Fruit fly (Drosophila melanogaster) whole organism, embryonic: ENCODE measurements around the gene CG11597.

ENCODE experiments used
- ATbp ChIP-seq: fragments of 200-800 bp; sonication (Bioruptor generic); optimal IDR thresholded peaks from 2 replicates; lab custom pipeline; 2017; ENCODE audit warnings: missing biosample characterization, mild to moderate bottlenecking, missing genetic modification characterization, missing genetic modification reagents
- CG10431 ChIP-seq: fragments of 200-800 bp; sonication (Bioruptor generic); optimal IDR thresholded peaks from 3 replicates; lab custom pipeline; 2018; ENCODE audit warnings: missing biosample characterization, mild to moderate bottlenecking, missing genetic modification characterization
- CG10543 ChIP-seq: fragments of 200-800 bp; sonication (Bioruptor generic); optimal IDR thresholded peaks from 3 replicates; lab custom pipeline; 2017; ENCODE audit warnings: missing biosample characterization, mild to moderate bottlenecking, missing genetic modification characterization, moderate library complexity
- CG12071 ChIP-seq: fragments of 200-800 bp; sonication (Bioruptor generic); optimal IDR thresholded peaks from 3 replicates; lab custom pipeline; 2018; ENCODE audit warnings: missing biosample characterization, mild to moderate bottlenecking, missing genetic modification characterization
- CG12769 ChIP-seq: fragments of 200-800 bp; sonication (Bioruptor generic); optimal IDR thresholded peaks from 2 replicates; lab custom pipeline; 2019; ENCODE audit warnings: missing biosample characterization, mild to moderate bottlenecking, missing genetic modification characterization, moderate library complexity
- CG13287 ChIP-seq: fragments of 200-800 bp; sonication (Bioruptor generic); IDR thresholded peaks from 2 replicates; pipeline ENCODE4 v1.3.6; 2022; ENCODE audit warnings: missing biosample characterization, missing genetic modification characterization; ENCODE audit not compliant: partially characterized antibody
- CG13296 ChIP-seq: fragments of 200-800 bp; sonication (Bioruptor generic); optimal IDR thresholded peaks from 3 replicates; lab custom pipeline; 2018; ENCODE audit warnings: missing biosample characterization, mild to moderate bottlenecking, missing genetic modification characterization
- CG16779 ChIP-seq: fragments of 200-800 bp; sonication (Bioruptor generic); IDR thresholded peaks from 2 replicates; pipeline ENCODE4 v1.3.6; 2022; ENCODE audit warnings: missing biosample characterization, missing genetic modification characterization
- CG31365 ChIP-seq: fragments of 200-800 bp; sonication (Bioruptor generic); optimal IDR thresholded peaks from 2 replicates; lab custom pipeline; 2018; ENCODE audit warnings: missing biosample characterization, mild to moderate bottlenecking, missing genetic modification characterization
- CG3163 ChIP-seq: fragments of 200-800 bp; sonication (Bioruptor generic); optimal IDR thresholded peaks from 3 replicates; lab custom pipeline; 2016; ENCODE audit warnings: missing biosample characterization, missing genetic modification characterization
- CG32772 ChIP-seq: fragments of 200-800 bp; sonication (Bioruptor generic); IDR thresholded peaks from 2 replicates; pipeline ENCODE4 v1.3.6; 2022; ENCODE audit warnings: missing biosample characterization, missing genetic modification characterization
- CG34376 ChIP-seq: fragments of 200-800 bp; sonication (Bioruptor generic); optimal IDR thresholded peaks from 2 replicates; lab custom pipeline; 2018; ENCODE audit warnings: missing biosample characterization, mild to moderate bottlenecking, missing genetic modification characterization
- CG3726 ChIP-seq: fragments of 200-800 bp; sonication (Bioruptor generic); IDR thresholded peaks from 3 replicates; pipeline ENCODE4, ENCODE4 v1.3.6; 2022; ENCODE audit warnings: missing biosample characterization, missing genetic modification characterization
- CG3847 ChIP-seq: fragments of 200-800 bp; sonication (Bioruptor generic); IDR thresholded peaks from 2 replicates; pipeline ENCODE4 v1.3.6; 2022; ENCODE audit warnings: missing biosample characterization, missing genetic modification characterization
- CG4360 ChIP-seq: fragments of 200-800 bp; sonication (Bioruptor generic); IDR thresholded peaks from 2 replicates; pipeline ENCODE4 v1.3.6; 2022; ENCODE audit warnings: missing biosample characterization, missing genetic modification characterization
- CG43689 ChIP-seq: fragments of 200-800 bp; sonication (Bioruptor generic); IDR thresholded peaks from 2 replicates; pipeline ENCODE4 v1.3.6; 2022; ENCODE audit warnings: missing biosample characterization, missing genetic modification characterization
- CG4707 ChIP-seq: fragments of 200-800 bp; sonication (Bioruptor generic); optimal IDR thresholded peaks from 2 replicates; lab custom pipeline; 2018; ENCODE audit warnings: missing biosample characterization, mild to moderate bottlenecking, missing genetic modification characterization, moderate library complexity
- CG4730 ChIP-seq: fragments of 200-800 bp; sonication (Bioruptor generic); IDR thresholded peaks from 2 replicates; pipeline ENCODE4 v1.3.6; 2022; ENCODE audit warnings: missing biosample characterization, missing genetic modification characterization
- CG7357 ChIP-seq: fragments of 200-800 bp; sonication (Bioruptor generic); IDR thresholded peaks from 3 replicates; pipeline ENCODE4 v1.3.6; 2022; ENCODE audit warnings: missing biosample characterization, missing genetic modification characterization
- CG7839 ChIP-seq: fragments of 200-800 bp; sonication (Bioruptor generic); optimal IDR thresholded peaks from 3 replicates; lab custom pipeline; 2018; ENCODE audit warnings: missing biosample characterization, mild to moderate bottlenecking, missing genetic modification characterization, moderate library complexity
- CG7963 ChIP-seq: fragments of 200-800 bp; sonication (Bioruptor generic); IDR thresholded peaks from 3 replicates; pipeline ENCODE4 v1.3.6; 2022; ENCODE audit warnings: missing biosample characterization, missing genetic modification characterization; ENCODE audit not compliant: partially characterized antibody
- Chrac-16 ChIP-seq: fragments of 200-800 bp; sonication (Bioruptor generic); optimal IDR thresholded peaks from 3 replicates; lab custom pipeline; 2016; ENCODE audit warnings: missing biosample characterization, missing genetic modification characterization
- Dfd ChIP-seq, 2 experiments: fragments of >200 bp; optimal IDR thresholded peaks; 2 replicates each; lab custom pipeline; 2017; ENCODE audit warnings: missing biosample characterization in 2 of 2, missing genetic modification characterization in 2 of 2
- E2f2 ChIP-seq: fragments of 200-800 bp; sonication (Bioruptor generic); IDR thresholded peaks from 2 replicates; pipeline ENCODE4 v1.3.6; 2022; ENCODE audit warnings: missing biosample characterization, missing genetic modification characterization
- HLH3B ChIP-seq: fragments of 200-800 bp; sonication (Bioruptor generic); IDR thresholded peaks from 2 replicates; pipeline ENCODE4 v1.3.6; 2022; ENCODE audit warnings: missing biosample characterization, missing genetic modification characterization
- Hand ChIP-seq: fragments of 200-800 bp; sonication (Bioruptor generic); optimal IDR thresholded peaks from 2 replicates; lab custom pipeline; 2017; ENCODE audit warnings: mild to moderate bottlenecking, missing biosample characterization, missing genetic modification reagents, missing genetic modification characterization
- Hr3 ChIP-seq: fragments of 200-800 bp; sonication (Bioruptor generic); optimal IDR thresholded peaks from 3 replicates; lab custom pipeline; 2016; ENCODE audit warnings: missing biosample characterization, missing genetic modification characterization
- MBD-R2 ChIP-seq: fragments of 200-800 bp; sonication (Bioruptor generic); IDR thresholded peaks from 2 replicates; pipeline ENCODE4 v1.3.6; 2022; ENCODE audit warnings: missing biosample characterization, missing genetic modification characterization
- Mrtf ChIP-seq: fragments of 200-800 bp; sonication (Bioruptor generic); IDR thresholded peaks from 3 replicates; pipeline ENCODE4 v1.3.6; 2022; ENCODE audit warnings: missing biosample characterization, missing genetic modification characterization
- Side ChIP-seq: fragments of 200-800 bp; sonication (Bioruptor generic); optimal IDR thresholded peaks from 2 replicates; lab custom pipeline; 2016; ENCODE audit warnings: missing biosample characterization, missing genetic modification characterization
- Tbp ChIP-seq: fragments of >200 bp; optimal IDR thresholded peaks from 2 replicates; lab custom pipeline; 2018; ENCODE audit warnings: missing biosample characterization, missing genetic modification characterization
- cad ChIP-seq: fragments of >200 bp; optimal IDR thresholded peaks from 2 replicates; lab custom pipeline; 2017; ENCODE audit warnings: missing biosample characterization, missing genetic modification characterization
- caup ChIP-seq: fragments of 200-800 bp; sonication (Bioruptor generic); optimal IDR thresholded peaks from 3 replicates; lab custom pipeline; 2017; ENCODE audit warnings: missing biosample characterization, mild to moderate bottlenecking, missing genetic modification characterization, moderate library complexity; ENCODE audit not compliant: severe bottlenecking
- cg ChIP-seq: fragments of 200-800 bp; sonication (Bioruptor generic); optimal IDR thresholded peaks from 3 replicates; lab custom pipeline; 2019; ENCODE audit warnings: missing biosample characterization, mild to moderate bottlenecking, missing genetic modification characterization, moderate library complexity
- chm ChIP-seq: fragments of 200-800 bp; sonication (Bioruptor generic); IDR thresholded peaks from 2 replicates; pipeline ENCODE4 v1.3.6; 2022; ENCODE audit warnings: missing biosample characterization, missing genetic modification characterization
- croc ChIP-seq: fragments of 200-800 bp; sonication (Bioruptor generic); conservative IDR thresholded peaks from 3 replicates; pipeline ENCODE4 v1.3.6; 2022; ENCODE audit warnings: missing biosample characterization, missing genetic modification characterization
- dimm ChIP-seq: fragments of 200-800 bp; sonication (Bioruptor generic); IDR thresholded peaks from 2 replicates; pipeline ENCODE4 v1.3.6; 2022; ENCODE audit warnings: missing biosample characterization, missing genetic modification characterization
- dysf ChIP-seq: fragments of 200-800 bp; sonication (Bioruptor generic); IDR thresholded peaks from 3 replicates; pipeline ENCODE4 v1.3.6; 2022; ENCODE audit warnings: missing biosample characterization, missing genetic modification characterization
- ewg ChIP-seq: fragments of 200-800 bp; sonication (Bioruptor generic); optimal IDR thresholded peaks from 3 replicates; lab custom pipeline; 2017; ENCODE audit warnings: mild to moderate bottlenecking, missing biosample characterization, missing genetic modification reagents, missing genetic modification characterization
- kay ChIP-seq: fragments of 200-800 bp; sonication (Bioruptor generic); optimal IDR thresholded peaks from 2 replicates; lab custom pipeline; 2016; ENCODE audit warnings: missing biosample characterization, missing genetic modification characterization
- ken ChIP-seq: fragments of 200-800 bp; sonication (Bioruptor generic); IDR thresholded peaks from 3 replicates; pipeline ENCODE4 v1.3.6; 2022; ENCODE audit warnings: missing biosample characterization, missing genetic modification characterization
- mld ChIP-seq: fragments of 200-800 bp; sonication (Bioruptor generic); IDR thresholded peaks from 3 replicates; pipeline ENCODE4 v1.3.6; 2022; ENCODE audit warnings: missing biosample characterization, missing genetic modification characterization; ENCODE audit not compliant: partially characterized antibody
- phol ChIP-seq: fragments of 200-800 bp; sonication (Bioruptor generic); optimal IDR thresholded peaks from 3 replicates; lab custom pipeline; 2018; ENCODE audit warnings: missing biosample characterization, mild to moderate bottlenecking, missing genetic modification characterization, moderate library complexity
- salm ChIP-seq: fragments of 200-800 bp; sonication (Bioruptor generic); optimal IDR thresholded peaks from 2 replicates; lab custom pipeline; 2018; ENCODE audit warnings: missing biosample characterization, mild to moderate bottlenecking, missing genetic modification characterization
- seq ChIP-seq: fragments of 200-800 bp; sonication (Bioruptor generic); IDR thresholded peaks from 2 replicates; pipeline ENCODE4 v1.3.6; 2022; ENCODE audit warnings: missing biosample characterization, missing genetic modification characterization
- sqz ChIP-seq: fragments of 200-800 bp; sonication (Bioruptor generic); optimal IDR thresholded peaks from 3 replicates; lab custom pipeline; 2018; ENCODE audit warnings: missing biosample characterization, mild to moderate bottlenecking, missing genetic modification characterization
- ssp ChIP-seq: fragments of 200-800 bp; sonication (Bioruptor generic); IDR thresholded peaks from 2 replicates; pipeline ENCODE4 v1.3.6; 2022; ENCODE audit warnings: missing biosample characterization, missing genetic modification characterization
- tin ChIP-seq: fragments of 200-800 bp; sonication (Bioruptor generic); optimal IDR thresholded peaks from 3 replicates; lab custom pipeline; 2016; ENCODE audit warnings: missing biosample characterization, missing genetic modification characterization
- unpg ChIP-seq: fragments of 200-800 bp; sonication (Bioruptor generic); optimal IDR thresholded peaks from 3 replicates; lab custom pipeline; 2018; ENCODE audit warnings: missing biosample characterization, mild to moderate bottlenecking, missing genetic modification characterization, moderate library complexity
- zf30C ChIP-seq: fragments of 200-800 bp; sonication (Bioruptor generic); optimal IDR thresholded peaks from 3 replicates; lab custom pipeline; 2018; ENCODE audit warnings: missing biosample characterization, mild to moderate bottlenecking, missing genetic modification characterization

The CG11597 gene

DNA sequence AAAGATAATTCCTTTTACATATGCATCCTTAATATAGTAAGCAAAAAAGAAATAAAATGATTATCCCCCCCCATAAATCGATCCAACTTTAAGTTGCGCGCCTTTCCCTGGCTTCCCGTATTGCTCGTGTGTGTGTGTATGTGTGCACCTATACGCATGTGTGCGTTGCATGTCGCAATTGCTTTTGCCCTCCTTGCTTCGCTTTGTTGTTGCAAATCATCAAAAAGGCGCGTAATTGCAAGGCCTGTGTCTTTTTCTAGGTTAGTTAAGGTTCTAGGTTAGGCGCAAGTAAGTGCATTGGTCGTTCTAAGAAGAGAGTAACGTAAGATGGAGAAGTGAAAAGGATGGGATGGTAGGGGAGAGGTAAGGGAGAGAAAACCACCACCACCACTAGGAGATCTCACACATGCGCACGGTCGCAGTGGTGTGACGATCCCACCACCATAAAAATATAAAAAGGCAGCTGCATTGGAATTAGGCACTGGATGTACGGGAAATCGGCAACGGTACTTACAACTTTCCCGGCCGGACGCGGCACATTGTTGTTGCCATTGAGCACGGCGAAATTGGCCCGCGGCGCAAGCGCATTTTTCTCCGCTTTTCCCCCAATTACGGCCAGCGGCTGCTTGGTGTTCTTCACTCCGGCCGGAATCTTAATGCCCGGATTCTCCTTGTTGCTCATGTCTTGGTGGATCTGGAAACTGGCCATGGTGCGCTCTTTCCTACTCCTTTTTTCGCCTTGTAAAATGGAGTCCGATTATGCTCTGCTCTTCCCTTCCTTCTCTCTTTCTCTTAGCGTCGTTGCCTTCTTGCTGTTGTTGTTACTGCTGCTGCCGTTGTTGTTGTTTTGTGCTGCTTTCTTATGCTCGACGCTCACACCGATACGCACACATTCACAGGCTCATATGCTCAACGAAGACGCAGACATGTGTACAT is 10.6 kb upstream of the CG11597 start (continued):
- TF ChIP-seq CG4707 (GFP tag; lab: Kevin White, UChicago), result no peak
- TF ChIP-seq zf30C, result no peak
- TF ChIP-seq CG3726 (GFP tag; lab: Robert Waterston, UW), result no peak
- TF ChIP-seq Hand (GFP tag; lab: Kevin White, UChicago), result no peak
- no peak for TF ChIP-seq CG3847
- no peak for TF ChIP-seq CG16779
- TF ChIP-seq caup (GFP tag; lab: Kevin White, UChicago), result no peak
- TF ChIP-seq CG3163 (GFP tag; lab: Kevin White, UChicago), result peak; percentile 57
- TF ChIP-seq CG4360 (GFP tag; lab: Robert Waterston, UW), result peak; percentile 100
- TF ChIP-seq CG7963 (GFP tag; lab: Robert Waterston, UW), result no peak
- no peak for TF ChIP-seq kay (GFP tag; lab: Kevin White, UChicago)
- no peak for TF ChIP-seq mld (GFP tag; lab: Robert Waterston, UW)
- TF ChIP-seq Dfd (GFP tag; optimal IDR thresholded peaks at IDR 0.05; lab: Kevin White, UChicago), result no peak
- no peak for TF ChIP-seq CG12071 (GFP tag; lab: Kevin White, UChicago)
- peak; percentile 36; the same call in 1 of the 2 replicates for TF ChIP-seq chm
- TF ChIP-seq ssp (GFP tag; lab: Robert Waterston, UW), result no peak
- no peak for TF ChIP-seq dysf (GFP tag; lab: Robert Waterston, UW)
- no peak for TF ChIP-seq ken
- no peak for TF ChIP-seq CG31365
- TF ChIP-seq Mrtf (GFP tag; lab: Robert Waterston, UW), result no peak
- no peak for TF ChIP-seq CG13296 (GFP tag; lab: Kevin White, UChicago)
- TF ChIP-seq unpg (GFP tag; lab: Kevin White, UChicago), result no peak
- TF ChIP-seq CG12769 (tag; lab: Kevin White, UChicago), result no peak
- TF ChIP-seq CG34376 (GFP tag; lab: Kevin White, UChicago), result no peak
- TF ChIP-seq seq, result no peak; the same call in 1 of the 2 replicates
- no peak for TF ChIP-seq MBD-R2 (GFP tag; lab: Robert Waterston, UW)
- no peak for TF ChIP-seq phol (tag; lab: Kevin White, UChicago)
- TF ChIP-seq salm (tag; lab: Kevin White, UChicago), result no peak
- no peak for TF ChIP-seq E2f2
- TF ChIP-seq Chrac-16, result no peak
- no peak for TF ChIP-seq Tbp
- no peak for TF ChIP-seq CG43689
- TF ChIP-seq Side (GFP tag; lab: Kevin White, UChicago), result no peak
- TF ChIP-seq CG13287 (GFP tag; lab: Robert Waterston, UW), result no peak
- TF ChIP-seq CG7357 (GFP tag; lab: Robert Waterston, UW), result no peak
- TF ChIP-seq HLH3B (GFP tag; lab: Robert Waterston, UW), result no peak
- no peak for TF ChIP-seq Hr3
- no peak for TF ChIP-seq CG10431 (GFP tag; lab: Kevin White, UChicago)
- no peak for TF ChIP-seq croc
- TF ChIP-seq dimm, result no peak
- TF ChIP-seq CG7839 (tag; lab: Kevin White, UChicago), result no peak
- peak; percentile 71 for TF ChIP-seq ewg (GFP tag; lab: Kevin White, UChicago)
- no peak for TF ChIP-seq tin (GFP tag; lab: Kevin White, UChicago)
- TF ChIP-seq ATbp (GFP tag; lab: Kevin White, UChicago), result no peak
- peak; percentile 26 for TF ChIP-seq CG10543 (GFP tag; lab: Kevin White, UChicago)
- TF ChIP-seq cg (GFP tag; lab: Kevin White, UChicago), result peak; percentile 79
- peak; percentile 71 for TF ChIP-seq cad (GFP tag; lab: Kevin White, UChicago)
- TF ChIP-seq CG32772 (GFP tag; lab: Robert Waterston, UW), result no peak
- no peak for TF ChIP-seq sqz
- no peak for TF ChIP-seq CG4730 (GFP tag; lab: Robert Waterston, UW)
